Worm (Caenorhabditis elegans) whole organism, L4 larva: ENCODE measurements around the gene K12H4.5.

Experiments used
- lsy-2 ChIP-seq, 2 experiments: fragments of 150-350 bp in 1 of 2; sonication (generic microtip) in 1 of 2; optimal IDR thresholded peaks; 2 replicates each; lab custom pipeline; 2014 to 2017; ENCODE audit warnings: missing biosample characterization in 2 of 2, missing genetic modification characterization in 2 of 2
- mxl-2 ChIP-seq: fragments of 200-800 bp; sonication (Bioruptor generic); conservative IDR thresholded peaks from 2 replicates; pipeline ENCODE4 v1.3.6; 2022; ENCODE audit warnings: missing genetic modification reagents, missing genetic modification characterization, missing compliant biosample characterization
- pha-4 ChIP-seq, 2 experiments: fragments of 150-350 bp in 1 of 2; fragments of 200-800 bp in 1 of 2; sonication (Bioruptor generic) in 1 of 2; IDR thresholded peaks in 1 of 2; optimal IDR thresholded peaks in 1 of 2; 2 replicates each; pipeline versions ENCODE4 v1.3.6 to Lab custom; 2014 to 2022; ENCODE audit warnings: missing genetic modification characterization in 2 of 2, missing genetic modification reagents in 2 of 2, missing biosample characterization in 1 of 2, missing compliant biosample characterization in 1 of 2

DNA sequence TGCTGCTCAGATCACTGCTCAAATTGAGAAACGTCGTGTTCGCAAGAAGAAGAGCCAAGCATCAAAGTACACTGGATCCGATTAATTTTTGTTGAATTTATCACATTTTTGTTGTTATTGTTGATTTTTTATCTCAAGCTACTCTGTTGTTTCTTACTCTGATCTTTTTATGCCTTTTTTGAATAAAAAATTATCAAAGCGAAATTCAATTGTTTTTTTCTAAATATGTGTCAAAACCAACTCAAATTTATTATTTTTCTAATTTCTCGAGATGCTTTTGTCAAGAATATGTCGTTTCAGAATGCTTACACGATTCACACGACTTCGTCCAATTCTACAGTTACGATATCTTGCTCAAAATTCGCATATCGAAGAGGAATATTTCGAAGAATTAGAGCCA lies 3.1 kb downstream of the K12H4.5 start, which contains the start of gene K12H4.2:
- TF ChIP-seq lsy-2 (tag; optimal IDR thresholded peaks at IDR 0.05; lab: Kevin White, UChicago) (no peak), mxl-2 (GFP tag; lab: Robert Waterston, UW) (no peak), pha-4 (GFP tag; IDR thresholded peaks at IDR 0.05; lab: Robert Waterston, UW) (no peak), pha-4 (tag; optimal IDR thresholded peaks at IDR 0.05; lab: Kevin White, UChicago) (no peak)
